Fruit fly (Drosophila melanogaster) whole organism, embryonic: ENCODE measurements around the gene rgn.
A peak's percentile ranks its signal among the peaks of the same experiment; 100 is the strongest.

Source experiments
- Ada2b ChIP-seq: fragments of 200-800 bp; sonication (Bioruptor generic); IDR thresholded peaks from 2 replicates; pipeline ENCODE4 v1.3.6; 2022; ENCODE audit warnings: missing biosample characterization, missing genetic modification characterization
- Atf6 ChIP-seq: fragments of 200-800 bp; sonication (Bioruptor generic); IDR thresholded peaks from 2 replicates; pipeline ENCODE4 v1.3.6; 2022; ENCODE audit warnings: missing biosample characterization, missing genetic modification characterization
- CG10209 ChIP-seq: fragments of 200-800 bp; sonication (Bioruptor generic); optimal IDR thresholded peaks from 3 replicates; lab custom pipeline; 2017; ENCODE audit warnings: missing biosample characterization, mild to moderate bottlenecking, missing genetic modification characterization, missing genetic modification reagents
- CG11560 ChIP-seq: fragments of 200-800 bp; sonication (Bioruptor generic); IDR thresholded peaks from 3 replicates; pipeline ENCODE4 v1.3.6; 2022; ENCODE audit warnings: missing biosample characterization, missing genetic modification characterization
- CG12071 ChIP-seq: fragments of 200-800 bp; sonication (Bioruptor generic); optimal IDR thresholded peaks from 3 replicates; lab custom pipeline; 2018; ENCODE audit warnings: missing biosample characterization, mild to moderate bottlenecking, missing genetic modification characterization
- CG1233 ChIP-seq: fragments of 200-800 bp; sonication (Bioruptor generic); optimal IDR thresholded peaks from 4 replicates; lab custom pipeline; 2018; ENCODE audit warnings: missing biosample characterization, mild to moderate bottlenecking, missing genetic modification characterization
- CG14441 ChIP-seq: fragments of 200-800 bp; sonication (Bioruptor generic); IDR thresholded peaks from 2 replicates; pipeline ENCODE4 v1.3.6; 2022; ENCODE audit warnings: missing biosample characterization, missing genetic modification characterization
- CG18476 ChIP-seq: fragments of 200-800 bp; sonication (Bioruptor generic); optimal IDR thresholded peaks from 2 replicates; lab custom pipeline; 2016; ENCODE audit warnings: missing biosample characterization, mild to moderate bottlenecking, missing genetic modification characterization
- CG30403 ChIP-seq: fragments of 200-800 bp; sonication (Bioruptor generic); optimal IDR thresholded peaks from 3 replicates; lab custom pipeline; 2016; ENCODE audit warnings: missing biosample characterization, missing genetic modification characterization
- CG33213 ChIP-seq: fragments of 200-800 bp; sonication (Bioruptor generic); optimal IDR thresholded peaks from 3 replicates; lab custom pipeline; 2016; ENCODE audit warnings: missing biosample characterization, missing genetic modification characterization
- CG3407 ChIP-seq: fragments of 200-800 bp; sonication (Bioruptor generic); optimal IDR thresholded peaks from 2 replicates; lab custom pipeline; 2018; ENCODE audit warnings: missing biosample characterization, mild to moderate bottlenecking, missing genetic modification characterization
- CG34422 ChIP-seq: fragments of 200-800 bp; sonication (Bioruptor generic); IDR thresholded peaks from 3 replicates; pipeline ENCODE4 v1.3.6; 2022; ENCODE audit warnings: missing biosample characterization, missing genetic modification characterization
- CG4707 ChIP-seq: fragments of 200-800 bp; sonication (Bioruptor generic); optimal IDR thresholded peaks from 2 replicates; lab custom pipeline; 2018; ENCODE audit warnings: missing biosample characterization, mild to moderate bottlenecking, missing genetic modification characterization, moderate library complexity
- CG4820 ChIP-seq: fragments of 200-800 bp; sonication (Bioruptor generic); optimal IDR thresholded peaks from 3 replicates; lab custom pipeline; 2016; ENCODE audit warnings: missing biosample characterization, missing genetic modification characterization
- CG5245 ChIP-seq: fragments of 200-800 bp; sonication (Bioruptor generic); optimal IDR thresholded peaks from 3 replicates; lab custom pipeline; 2016; ENCODE audit warnings: missing biosample characterization, missing genetic modification characterization
- CG5953 ChIP-seq: fragments of 200-800 bp; sonication (Bioruptor generic); IDR thresholded peaks from 2 replicates; pipeline ENCODE4 v1.3.6; 2022; ENCODE audit warnings: missing biosample characterization, missing genetic modification characterization
- CG6683 ChIP-seq: fragments of 200-800 bp; sonication (Bioruptor generic); optimal IDR thresholded peaks from 2 replicates; lab custom pipeline; 2017; ENCODE audit warnings: missing biosample characterization, mild to moderate bottlenecking, missing genetic modification characterization, missing genetic modification reagents
- CG7372 ChIP-seq: fragments of 200-800 bp; sonication (Bioruptor generic); IDR thresholded peaks from 2 replicates; pipeline ENCODE4 v1.3.6; 2022; ENCODE audit warnings: missing biosample characterization, missing genetic modification characterization
- CG7745 ChIP-seq: fragments of 200-800 bp; sonication (Bioruptor generic); optimal IDR thresholded peaks from 2 replicates; lab custom pipeline; 2018; ENCODE audit warnings: missing biosample characterization, mild to moderate bottlenecking, missing genetic modification characterization, moderate library complexity
- CG9215 ChIP-seq: fragments of 200-800 bp; sonication (Bioruptor generic); IDR thresholded peaks from 2 replicates; pipeline ENCODE4 v1.3.6; 2022; ENCODE audit warnings: missing biosample characterization, missing genetic modification characterization
- Chrac-16 ChIP-seq: fragments of 200-800 bp; sonication (Bioruptor generic); optimal IDR thresholded peaks from 3 replicates; lab custom pipeline; 2016; ENCODE audit warnings: missing biosample characterization, missing genetic modification characterization
- Dad ChIP-seq: fragments of 200-800 bp; sonication (Bioruptor generic); optimal IDR thresholded peaks from 3 replicates; lab custom pipeline; 2016; ENCODE audit warnings: missing biosample characterization, missing genetic modification characterization
- Dref ChIP-seq: fragments of 200-800 bp; sonication (Bioruptor generic); IDR thresholded peaks from 2 replicates; pipeline ENCODE4 v1.3.6; 2022; ENCODE audit warnings: missing biosample characterization, missing genetic modification characterization
- Elba2 ChIP-seq: fragments of 200-800 bp; sonication (Bioruptor generic); optimal IDR thresholded peaks from 3 replicates; lab custom pipeline; 2016; ENCODE audit warnings: missing biosample characterization, missing genetic modification characterization
- MTF-1 ChIP-seq: fragments of 200-800 bp; sonication (Bioruptor generic); optimal IDR thresholded peaks from 2 replicates; lab custom pipeline; 2018; ENCODE audit warnings: missing biosample characterization, mild to moderate bottlenecking, missing genetic modification characterization, borderline replicate concordance
- Nf-YA ChIP-seq: fragments of 200-800 bp; sonication (Bioruptor generic); IDR thresholded peaks from 2 replicates; pipeline ENCODE4 v1.3.6; 2022; ENCODE audit warnings: missing biosample characterization, missing genetic modification characterization
- Nf-YB ChIP-seq: fragments of 200-800 bp; sonication (Bioruptor generic); optimal IDR thresholded peaks from 3 replicates; lab custom pipeline; 2019; ENCODE audit warnings: missing biosample characterization, mild to moderate bottlenecking, missing genetic modification characterization, moderate library complexity
- Opbp ChIP-seq: fragments of 200-800 bp; sonication (Bioruptor generic); IDR thresholded peaks from 3 replicates; pipeline ENCODE4 v1.3.6; 2022; ENCODE audit warnings: missing biosample characterization, missing genetic modification characterization; ENCODE audit not compliant: partially characterized antibody
- Sox102F ChIP-seq: fragments of 200-800 bp; sonication (Bioruptor generic); optimal IDR thresholded peaks from 2 replicates; lab custom pipeline; 2018; ENCODE audit warnings: missing biosample characterization, mild to moderate bottlenecking, missing genetic modification characterization, moderate library complexity
- Stat92E ChIP-seq, 3 experiments: fragments of >200 bp in 2 of 3; fragments of 200-800 bp in 1 of 3; sonication (Bioruptor generic) in 1 of 3; optimal IDR thresholded peaks; 2 replicates each; lab custom pipeline; 2017 to 2019; ENCODE audit warnings: missing biosample characterization in 3 of 3, missing genetic modification characterization in 3 of 3, mild to moderate bottlenecking in 1 of 3, moderate library complexity in 1 of 3
- ac ChIP-seq: fragments of 200-800 bp; sonication (Bioruptor generic); optimal IDR thresholded peaks from 3 replicates; lab custom pipeline; 2017; ENCODE audit warnings: missing biosample characterization, mild to moderate bottlenecking, missing genetic modification characterization
- bcd ChIP-seq: fragments of 200-800 bp; sonication (Bioruptor generic); optimal IDR thresholded peaks from 2 replicates; lab custom pipeline; 2017; ENCODE audit warnings: missing biosample characterization, mild to moderate bottlenecking, missing genetic modification characterization
- cwo ChIP-seq: fragments of 200-800 bp; sonication (Bioruptor generic); optimal IDR thresholded peaks from 3 replicates; lab custom pipeline; 2017; ENCODE audit warnings: missing biosample characterization, missing genetic modification characterization, mild to moderate bottlenecking, moderate library complexity, missing genetic modification reagents
- dati ChIP-seq: fragments of 200-800 bp; sonication (Bioruptor generic); IDR thresholded peaks from 2 replicates; pipeline ENCODE4 v1.3.6; 2022; ENCODE audit warnings: missing biosample characterization, missing genetic modification characterization
- emc ChIP-seq: fragments of 200-800 bp; sonication (Bioruptor generic); optimal IDR thresholded peaks from 2 replicates; lab custom pipeline; 2016; ENCODE audit warnings: missing biosample characterization, missing genetic modification characterization
- en ChIP-seq: fragments of 200-800 bp; sonication (Bioruptor generic); optimal IDR thresholded peaks from 2 replicates; lab custom pipeline; 2016; ENCODE audit warnings: missing biosample characterization, missing genetic modification characterization
- ken ChIP-seq: fragments of 200-800 bp; sonication (Bioruptor generic); IDR thresholded peaks from 3 replicates; pipeline ENCODE4 v1.3.6; 2022; ENCODE audit warnings: missing biosample characterization, missing genetic modification characterization
- lilli ChIP-seq: fragments of 200-800 bp; sonication (Bioruptor generic); optimal IDR thresholded peaks from 3 replicates; lab custom pipeline; 2016; ENCODE audit warnings: missing biosample characterization, missing genetic modification characterization
- p53 ChIP-seq: fragments of 200-800 bp; sonication (Bioruptor generic); optimal IDR thresholded peaks from 2 replicates; lab custom pipeline; 2016; ENCODE audit warnings: missing biosample characterization, missing genetic modification characterization
- peb ChIP-seq: fragments of 200-800 bp; sonication (Bioruptor generic); IDR thresholded peaks from 2 replicates; pipeline ENCODE4 v1.3.6; 2022; ENCODE audit warnings: missing biosample characterization, missing genetic modification characterization
- pfk ChIP-seq: fragments of 200-800 bp; sonication (Bioruptor generic); optimal IDR thresholded peaks from 2 replicates; lab custom pipeline; 2018; ENCODE audit warnings: missing biosample characterization, mild to moderate bottlenecking, missing genetic modification characterization, moderate library complexity
- rib ChIP-seq: fragments of 200-800 bp; sonication (Bioruptor generic); IDR thresholded peaks from 2 replicates; pipeline ENCODE4 v1.3.6; 2022; ENCODE audit warnings: missing biosample characterization, missing genetic modification characterization
- ro ChIP-seq: fragments of 200-800 bp; sonication (Bioruptor generic); IDR thresholded peaks from 2 replicates; pipeline ENCODE4 v1.3.6; 2022; ENCODE audit warnings: missing biosample characterization, missing genetic modification characterization
- sc ChIP-seq, 3 experiments: fragments of >200 bp in 2 of 3; fragments of 200-800 bp in 1 of 3; sonication (Bioruptor generic) in 1 of 3; optimal IDR thresholded peaks; 2 replicates in 2 of 3; 3 replicates in 1 of 3; lab custom pipeline; 2017; ENCODE audit warnings: mild to moderate bottlenecking in 1 of 3, missing biosample characterization in 1 of 3, missing genetic modification characterization in 1 of 3, missing genetic modification reagents in 1 of 3
- schlank ChIP-seq: fragments of 200-800 bp; sonication (Bioruptor generic); optimal IDR thresholded peaks from 2 replicates; lab custom pipeline; 2018; ENCODE audit warnings: missing biosample characterization, mild to moderate bottlenecking, missing genetic modification characterization
- scrt ChIP-seq: fragments of 200-800 bp; sonication (Bioruptor generic); optimal IDR thresholded peaks from 2 replicates; lab custom pipeline; 2018; ENCODE audit warnings: missing biosample characterization, mild to moderate bottlenecking, missing genetic modification characterization, moderate library complexity
- slbo ChIP-seq: fragments of 200-800 bp; sonication (Bioruptor generic); IDR thresholded peaks from 2 replicates; pipeline ENCODE4 v1.3.6; 2022; ENCODE audit warnings: missing biosample characterization, missing genetic modification characterization
- wor ChIP-seq: fragments of 200-800 bp; sonication (Bioruptor generic); IDR thresholded peaks from 2 replicates; pipeline ENCODE4 v1.3.6; 2022; ENCODE audit warnings: missing biosample characterization, missing genetic modification characterization
- zfh1 ChIP-seq: fragments of 200-800 bp; sonication (Bioruptor generic); IDR thresholded peaks from 3 replicates; pipeline ENCODE4 v1.3.6; 2022; ENCODE audit warnings: missing biosample characterization, missing genetic modification characterization

rgn gene

DNA sequence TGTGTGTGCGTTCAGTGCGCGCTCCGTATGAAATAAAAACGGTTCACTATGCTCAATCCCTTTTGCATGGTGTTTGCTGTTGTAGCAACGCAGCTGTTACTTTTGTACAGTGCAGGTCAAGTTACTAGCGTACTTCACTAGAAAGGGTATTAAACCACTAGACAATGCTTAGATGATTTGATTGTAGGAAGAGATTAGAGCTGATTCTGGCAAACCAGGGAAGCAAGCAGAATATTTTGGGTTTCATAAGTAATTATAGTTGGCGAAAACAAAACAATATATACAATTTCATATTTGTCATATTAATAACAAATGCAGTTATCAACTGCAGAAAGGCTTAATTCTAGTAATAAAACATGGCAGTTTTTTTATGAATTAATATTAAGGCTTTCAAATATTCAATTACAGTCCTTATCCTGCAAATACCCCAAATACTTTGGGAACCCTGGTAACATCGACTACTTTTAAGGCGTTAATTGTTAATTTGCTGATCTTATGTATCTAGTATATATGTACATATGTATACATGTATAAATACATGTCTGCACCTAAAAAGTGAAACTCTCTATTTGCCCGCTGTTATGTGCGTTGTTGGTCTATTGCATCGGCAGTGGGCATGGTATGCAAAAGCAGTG is 35.0 kb upstream of the rgn start (continued):
- TF ChIP-seq Nf-YA (GFP tag; lab: Robert Waterston, UW) = 0 out of 2 replicates have a peak, but pooled peaks have one; percentile 17
- no peak for TF ChIP-seq ac (GFP tag; lab: Kevin White, UChicago)
- 0 out of 3 replicates have a peak, but pooled peaks have one; percentile 38 for TF ChIP-seq ken (GFP tag; lab: Robert Waterston, UW)
- TF ChIP-seq Dref = no peak
- TF ChIP-seq CG30403 = peak; percentile 68
- peak; percentile 25 for TF ChIP-seq CG5245 (GFP tag; lab: Kevin White, UChicago)
- TF ChIP-seq Atf6 (GFP tag; lab: Robert Waterston, UW) = 0 out of 2 replicates have a peak, but pooled peaks have one; percentile 8
- TF ChIP-seq p53 (GFP tag; lab: Kevin White, UChicago) = no peak
- TF ChIP-seq MTF-1 (GFP tag; lab: Kevin White, UChicago) = peak; percentile 22
- TF ChIP-seq CG1233 (GFP tag; lab: Kevin White, UChicago) = peak; percentile 3
- TF ChIP-seq Ada2b (GFP tag; lab: Robert Waterston, UW) = peak; percentile 30; the same call in 1 of the 2 replicates
- peak; percentile 47 for TF ChIP-seq CG4820 (GFP tag; lab: Kevin White, UChicago)
- TF ChIP-seq slbo = peak; percentile 69
- TF ChIP-seq CG6683 = no peak
- TF ChIP-seq schlank (tag; lab: Kevin White, UChicago) = no peak
- no peak for TF ChIP-seq peb (GFP tag; lab: Robert Waterston, UW)
- peak; percentile 8 for TF ChIP-seq CG3407
- no peak for TF ChIP-seq Stat92E (GFP tag; optimal IDR thresholded peaks at IDR 0.05; lab: Kevin White, UChicago)
- no peak for TF ChIP-seq rib
- TF ChIP-seq dati = no peak
- peak; percentile 49 for TF ChIP-seq bcd
- no peak for TF ChIP-seq ro (GFP tag; lab: Robert Waterston, UW)
- peak; percentile 63 for TF ChIP-seq Sox102F
- TF ChIP-seq CG12071 (GFP tag; lab: Kevin White, UChicago) = peak; percentile 24
- 0 out of 3 replicates have a peak, but pooled peaks have one; percentile 30 for TF ChIP-seq CG34422
- peak; percentile 44 for TF ChIP-seq Chrac-16
- no peak for TF ChIP-seq Nf-YB (GFP tag; lab: Kevin White, UChicago)
- TF ChIP-seq cwo (GFP tag; lab: Kevin White, UChicago) = no peak
- no peak for TF ChIP-seq Elba2 (GFP tag; lab: Kevin White, UChicago)
- no peak for TF ChIP-seq zfh1 (GFP tag; lab: Robert Waterston, UW)
- no peak for TF ChIP-seq CG7372 (GFP tag; lab: Robert Waterston, UW)
- no peak for TF ChIP-seq CG9215 (GFP tag; lab: Robert Waterston, UW)
- peak; percentile 64 for TF ChIP-seq CG10209 (GFP tag; lab: Kevin White, UChicago)
- peak; percentile 7 for TF ChIP-seq emc (GFP tag; lab: Kevin White, UChicago)
- no peak for TF ChIP-seq scrt (GFP tag; lab: Kevin White, UChicago)
- peak; percentile 42 for TF ChIP-seq lilli (GFP tag; lab: Kevin White, UChicago)
- TF ChIP-seq CG33213 = no peak
- no peak for TF ChIP-seq CG7745 (tag; lab: Kevin White, UChicago)
- TF ChIP-seq Opbp (GFP tag; lab: Robert Waterston, UW) = no peak
- no peak for TF ChIP-seq CG5953 (GFP tag; lab: Robert Waterston, UW)
- TF ChIP-seq CG18476 = peak; percentile 28
- TF ChIP-seq pfk (GFP tag; lab: Kevin White, UChicago) = no peak
- no peak for TF ChIP-seq CG4707 (GFP tag; lab: Kevin White, UChicago)
- no peak for TF ChIP-seq en
- TF ChIP-seq Dad (GFP tag; lab: Kevin White, UChicago) = peak; percentile 14
- no peak for TF ChIP-seq CG14441 (GFP tag; lab: Robert Waterston, UW)
- TF ChIP-seq CG11560 (tag; lab: Robert Waterston, UW) = no peak
- no peak for TF ChIP-seq sc (optimal IDR thresholded peaks at IDR 0.05; lab: Kevin White, UChicago)
- TF ChIP-seq sc (GFP tag; optimal IDR thresholded peaks at IDR 0.05; lab: Kevin White, UChicago) = peak; percentile 69
- TF ChIP-seq wor (GFP tag; lab: Robert Waterston, UW) = peak; percentile 19; the same call in 1 of the 2 replicates
